Worm (Caenorhabditis elegans) whole organism, L2 larva: ENCODE data around the gene str-86.

Experiments
- C34F6.9 ChIP-seq: fragments of 150-350 bp; optimal IDR thresholded peaks from 2 replicates; lab custom pipeline; 2014; ENCODE audit warnings: missing biosample characterization, missing genetic modification characterization
- F13H6.1 ChIP-seq: sonication (generic microtip); optimal IDR thresholded peaks from 2 replicates; lab custom pipeline; 2016; ENCODE audit warnings: missing genetic modification characterization, missing compliant biosample characterization
- Y55F3AM.14 ChIP-seq: fragments of 200-800 bp; sonication (Bioruptor generic); optimal IDR thresholded peaks from 2 replicates; lab custom pipeline; 2018; ENCODE audit warnings: mild to moderate bottlenecking, missing genetic modification characterization, missing compliant biosample characterization
- ZK546.5 ChIP-seq: sonication (generic microtip); optimal IDR thresholded peaks from 2 replicates; lab custom pipeline; 2017; ENCODE audit warnings: missing biosample characterization, missing genetic modification characterization
- aly-2 ChIP-seq: fragments of 150-350 bp; optimal IDR thresholded peaks from 2 replicates; lab custom pipeline; 2014; ENCODE audit warnings: missing biosample characterization, missing genetic modification characterization
- ama-1 ChIP-seq: fragments of 150-350 bp; optimal IDR thresholded peaks from 2 replicates; lab custom pipeline; 2018; ENCODE audit warnings: inconsistent platforms
- blmp-1 ChIP-seq: sonication (generic microtip); optimal IDR thresholded peaks from 2 replicates; lab custom pipeline; 2017; ENCODE audit warnings: missing genetic modification characterization, mild to moderate bottlenecking, missing compliant biosample characterization, antibody characterized with exemption, moderate library complexity; ENCODE audit not compliant: insufficient read depth
- ceh-16 ChIP-seq: fragments of 150-350 bp; optimal IDR thresholded peaks from 2 replicates; lab custom pipeline; 2014; ENCODE audit warnings: missing biosample characterization, missing genetic modification characterization
- crh-2 ChIP-seq: sonication (generic microtip); optimal IDR thresholded peaks from 2 replicates; lab custom pipeline; 2017; ENCODE audit warnings: missing biosample characterization, missing genetic modification characterization
- dmd-4 ChIP-seq: sonication (generic microtip); optimal IDR thresholded peaks from 2 replicates; lab custom pipeline; 2017; ENCODE audit warnings: missing biosample characterization, missing genetic modification characterization
- egl-27 ChIP-seq: sonication (generic microtip); optimal IDR thresholded peaks from 3 replicates; lab custom pipeline; 2017; ENCODE audit warnings: missing biosample characterization, missing genetic modification reagents, missing genetic modification characterization
- lin-11 ChIP-seq: fragments of 150-350 bp; sonication (generic microtip); optimal IDR thresholded peaks from 2 replicates; lab custom pipeline; 2014; ENCODE audit warnings: missing biosample characterization, missing genetic modification characterization, inconsistent platforms, mixed read lengths
- lin-13 ChIP-seq: fragments of 150-350 bp; optimal IDR thresholded peaks from 2 replicates; lab custom pipeline; 2014; ENCODE audit warnings: missing biosample characterization, missing genetic modification reagents, missing genetic modification characterization
- lin-39 ChIP-seq: fragments of 150-350 bp; optimal IDR thresholded peaks from 2 replicates; lab custom pipeline; 2014; ENCODE audit warnings: missing biosample characterization, missing genetic modification reagents, missing genetic modification characterization
- lsy-2 ChIP-seq, 2 experiments: fragments of 150-350 bp in 1 of 2; sonication (generic microtip) in 1 of 2; optimal IDR thresholded peaks; 2 replicates each; lab custom pipeline; 2014 to 2017; ENCODE audit warnings: missing biosample characterization in 2 of 2, missing genetic modification characterization in 2 of 2
- mab-5 ChIP-seq: fragments of 150-350 bp; optimal IDR thresholded peaks from 2 replicates; lab custom pipeline; 2014; ENCODE audit warnings: missing biosample characterization, missing genetic modification characterization
- mbf-1 ChIP-seq: sonication (generic microtip); optimal IDR thresholded peaks from 2 replicates; lab custom pipeline; 2017; ENCODE audit warnings: missing biosample characterization, missing genetic modification characterization
- mdl-1 ChIP-seq, 2 experiments: fragments of 150-350 bp in 1 of 2; sonication (generic microtip) in 1 of 2; optimal IDR thresholded peaks; 2 replicates each; lab custom pipeline; 2017; ENCODE audit warnings: missing biosample characterization in 2 of 2, missing genetic modification characterization in 2 of 2
- nhr-11 ChIP-seq: fragments of 150-350 bp; optimal IDR thresholded peaks from 2 replicates; lab custom pipeline; 2014; ENCODE audit warnings: missing biosample characterization, missing genetic modification characterization
- nhr-12 ChIP-seq: fragments of 150-350 bp; optimal IDR thresholded peaks from 2 replicates; lab custom pipeline; 2014; ENCODE audit warnings: missing biosample characterization, missing genetic modification characterization
- nhr-129 ChIP-seq: fragments of 150-350 bp; optimal IDR thresholded peaks from 2 replicates; lab custom pipeline; 2014; ENCODE audit warnings: missing biosample characterization, missing genetic modification characterization
- nhr-21 ChIP-seq: fragments of 150-350 bp; optimal IDR thresholded peaks from 2 replicates; lab custom pipeline; 2014; ENCODE audit warnings: missing biosample characterization, missing genetic modification characterization
- nhr-23 ChIP-seq: fragments of 150-350 bp; optimal IDR thresholded peaks from 2 replicates; lab custom pipeline; 2014; ENCODE audit warnings: missing biosample characterization, missing genetic modification reagents, missing genetic modification characterization
- nhr-237 ChIP-seq: fragments of 150-350 bp; optimal IDR thresholded peaks from 2 replicates; lab custom pipeline; 2014; ENCODE audit warnings: missing biosample characterization, missing genetic modification characterization
- nhr-6 ChIP-seq: fragments of 150-350 bp; optimal IDR thresholded peaks from 2 replicates; lab custom pipeline; 2014; ENCODE audit warnings: missing biosample characterization, missing genetic modification characterization
- nhr-77 ChIP-seq: fragments of 150-350 bp; optimal IDR thresholded peaks from 2 replicates; lab custom pipeline; 2014; ENCODE audit warnings: missing biosample characterization, missing genetic modification characterization
- peb-1 ChIP-seq: fragments of 150-350 bp; optimal IDR thresholded peaks from 2 replicates; lab custom pipeline; 2014; ENCODE audit warnings: missing biosample characterization, missing genetic modification characterization
- sem-4 ChIP-seq: fragments of 150-350 bp; optimal IDR thresholded peaks from 2 replicates; lab custom pipeline; 2014; ENCODE audit warnings: missing biosample characterization, missing genetic modification reagents, missing genetic modification characterization
- sma-3 ChIP-seq: sonication (generic microtip); optimal IDR thresholded peaks from 2 replicates; lab custom pipeline; 2016; ENCODE audit warnings: missing genetic modification reagents, missing genetic modification characterization, missing compliant biosample characterization
- unc-55 ChIP-seq: fragments of 150-350 bp; sonication (generic microtip); optimal IDR thresholded peaks from 3 replicates; lab custom pipeline; 2014; ENCODE audit warnings: missing biosample characterization, missing genetic modification reagents, missing genetic modification characterization
- unc-62 ChIP-seq: fragments of 150-350 bp; optimal IDR thresholded peaks from 2 replicates; lab custom pipeline; 2014; ENCODE audit warnings: missing biosample characterization, missing genetic modification reagents, missing genetic modification characterization
- zag-1 ChIP-seq: fragments of 150-350 bp; optimal IDR thresholded peaks from 2 replicates; lab custom pipeline; 2014; ENCODE audit warnings: missing biosample characterization, missing genetic modification characterization
- ztf-1 ChIP-seq: fragments of 200-800 bp; sonication (Bioruptor generic); conservative IDR thresholded peaks from 2 replicates; pipeline ENCODE4 v1.3.6; 2022; ENCODE audit warnings: missing genetic modification characterization, missing compliant biosample characterization
- ztf-11 ChIP-seq: sonication (generic microtip); optimal IDR thresholded peaks from 2 replicates; lab custom pipeline; 2017; ENCODE audit warnings: missing biosample characterization, missing genetic modification characterization
- ztf-4 ChIP-seq: fragments of 150-350 bp; optimal IDR thresholded peaks from 2 replicates; lab custom pipeline; 2014; ENCODE audit warnings: missing biosample characterization, missing genetic modification characterization

The str-86 gene

DNA sequence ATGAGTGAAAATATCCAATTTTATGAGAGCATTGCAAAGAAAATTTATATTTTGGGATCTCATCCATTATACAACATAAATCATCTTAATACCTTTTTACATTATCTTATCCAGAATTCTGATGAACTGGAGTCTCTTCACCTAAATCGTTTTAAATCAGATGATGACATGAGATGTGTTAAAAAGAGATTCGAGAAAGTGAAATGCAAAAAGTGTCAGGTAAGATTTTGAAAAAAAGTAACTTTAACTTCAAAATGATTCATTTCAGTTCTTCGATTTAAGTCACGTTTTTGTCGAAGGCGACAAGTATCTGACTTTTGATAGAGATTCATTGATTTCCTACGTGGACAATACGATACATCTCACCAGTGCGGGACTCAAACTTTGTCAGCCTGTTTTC is 35.4 kb upstream of the str-86 start:
- no peak for TF ChIP-seq ztf-4 (tag; lab: Kevin White, UChicago)
- TF ChIP-seq lin-13, result no peak
- no peak for TF ChIP-seq nhr-21 (tag; lab: Kevin White, UChicago)
- TF ChIP-seq zag-1 (tag; lab: Kevin White, UChicago), result no peak
- no peak for TF ChIP-seq sma-3 (GFP tag; lab: Kevin White, UChicago)

- no peak for TF ChIP-seq nhr-23 (tag; lab: Kevin White, UChicago)
Measured at ce11 chrV:9016479-9016878, 33.0 kb upstream of the str-86 start, which contains the start of gene oac-40. oac-40 (plus strand) TSS chrV:9016779.

DNA sequence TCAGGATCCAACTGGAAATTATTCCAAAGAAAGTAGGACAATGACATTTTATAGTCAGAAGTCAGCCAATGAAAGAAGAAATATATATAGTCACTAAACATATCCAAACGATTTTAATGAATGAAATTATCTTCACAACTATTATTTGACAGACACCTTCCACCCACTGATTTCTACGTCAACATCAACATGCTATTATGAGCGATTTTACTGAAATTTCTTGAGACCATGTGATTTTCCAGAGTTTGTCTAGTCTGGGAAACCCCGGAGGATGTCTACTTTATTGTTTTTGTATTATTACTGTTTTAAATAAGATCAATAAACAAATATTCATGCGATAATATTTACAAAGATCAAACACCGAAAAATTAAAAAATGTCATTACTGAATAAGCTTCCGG is 32.0 kb upstream of the str-86 start, which contains the start of gene srt-18:
Gene srt-18 (minus strand): TSS at position 101 of the 400 bp plus-strand sequence.
- TF ChIP-seq sem-4 (tag; lab: Kevin White, UChicago), result no peak
- no peak for TF ChIP-seq C34F6.9 (tag; lab: Kevin White, UChicago)
- TF ChIP-seq peb-1, result no peak
- TF ChIP-seq lsy-2 (tag; optimal IDR thresholded peaks at IDR 0.05; lab: Kevin White, UChicago), result no peak
- no peak for TF ChIP-seq dmd-4 (tag; lab: Kevin White, UChicago)
- TF ChIP-seq nhr-237 (tag; lab: Kevin White, UChicago), result no peak
- no peak for TF ChIP-seq unc-55 (GFP tag; lab: Kevin White, UChicago)
- TF ChIP-seq lin-39, result no peak
- TF ChIP-seq mab-5 (tag; lab: Kevin White, UChicago), result no peak
- no peak for TF ChIP-seq nhr-21 (tag; lab: Kevin White, UChicago)

DNA sequence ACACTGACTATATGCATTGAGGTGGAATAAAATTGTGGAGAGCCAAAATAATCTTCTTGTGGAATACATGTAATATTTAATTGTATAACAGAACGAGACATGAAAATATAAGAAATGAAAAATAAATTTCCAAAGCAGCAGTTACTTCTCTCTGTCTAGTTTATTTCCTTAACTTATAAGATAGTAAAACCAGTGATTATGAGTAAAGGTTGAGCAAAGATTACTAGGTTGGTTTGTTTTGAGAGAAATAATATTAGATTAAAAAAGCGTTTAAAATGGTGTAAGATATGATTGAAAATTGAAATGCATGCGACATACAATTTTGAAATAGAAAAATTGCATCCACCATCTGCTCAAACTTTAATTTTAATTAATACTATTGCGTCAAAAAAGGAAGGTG is 30.3 kb upstream of the str-86 start, which contains the start of gene srh-201:
Gene srh-201 (minus strand): TSS at position 101 of the 400 bp plus-strand sequence.
- TF ChIP-seq mdl-1 (tag; optimal IDR thresholded peaks at IDR 0.05; lab: Kevin White, UChicago), result no peak
- TF ChIP-seq dmd-4 (tag; lab: Kevin White, UChicago), result no peak
- no peak for TF ChIP-seq lsy-2 (tag; optimal IDR thresholded peaks at IDR 0.05; lab: Kevin White, UChicago)
- TF ChIP-seq ztf-11 (tag; lab: Kevin White, UChicago), result no peak
- TF ChIP-seq F13H6.1 (tag; lab: Kevin White, UChicago), result no peak
- no peak for TF ChIP-seq ztf-1 (GFP tag; lab: Robert Waterston, UW)
- TF ChIP-seq ZK546.5 (tag; lab: Kevin White, UChicago), result no peak
- TF ChIP-seq mab-5 (tag; lab: Kevin White, UChicago), result no peak

DNA sequence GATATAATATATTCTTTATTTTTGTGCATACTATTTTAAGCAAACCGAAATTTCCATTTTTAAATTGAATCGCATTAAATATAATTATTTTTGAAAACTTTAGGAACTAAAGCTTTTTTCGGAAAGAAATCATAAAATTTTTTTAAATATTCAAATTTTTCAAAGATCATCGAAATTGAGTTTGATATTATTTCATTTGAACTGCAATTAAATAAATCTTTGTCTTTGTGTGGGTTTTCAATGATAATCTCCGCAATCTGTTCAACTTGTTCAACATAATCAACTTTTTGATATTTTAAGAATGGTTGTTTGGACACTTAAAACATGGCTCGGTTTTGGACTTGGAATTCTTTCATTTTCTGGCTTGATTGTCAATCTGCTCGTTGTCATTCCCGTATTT is 25.7 kb upstream of the str-86 start, which contains the start of gene srx-2:
Gene srx-2 (plus strand): TSS at position 301 of the 400 bp plus-strand sequence.
- TF ChIP-seq F13H6.1 (tag; lab: Kevin White, UChicago), result no peak
- TF ChIP-seq ama-1 (lab: Kevin White, UChicago), result no peak
- no peak for TF ChIP-seq peb-1
- TF ChIP-seq mbf-1, result no peak
- no peak for TF ChIP-seq ZK546.5 (tag; lab: Kevin White, UChicago)

DNA sequence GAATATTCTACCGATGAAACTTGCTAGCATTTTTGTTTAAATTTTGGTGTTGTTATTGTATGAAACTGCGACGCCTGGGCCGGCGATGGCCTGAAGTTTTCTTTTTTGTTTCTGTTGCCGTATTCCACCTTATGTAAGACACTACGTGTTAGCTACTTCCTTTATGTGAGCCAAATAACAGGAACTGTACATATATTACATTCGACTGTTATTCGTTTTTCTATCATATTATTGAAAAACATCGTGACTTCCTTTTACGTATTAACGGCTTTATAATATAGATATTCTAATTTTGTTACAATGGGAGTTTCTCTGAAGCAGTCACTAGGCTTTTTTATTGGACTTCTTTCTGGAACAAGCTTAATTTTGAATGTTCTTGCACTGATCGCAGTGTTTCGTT is 21.7 kb upstream of the str-86 start, which contains the start of gene srx-3:
Gene srx-3 (plus strand): TSS at position 301 of the 400 bp plus-strand sequence.
- no peak for TF ChIP-seq mdl-1 (tag; optimal IDR thresholded peaks at IDR 0.05; lab: Kevin White, UChicago)
- TF ChIP-seq Y55F3AM.14 (GFP tag; lab: Kevin White, UChicago), result no peak
- TF ChIP-seq unc-55 (GFP tag; lab: Kevin White, UChicago), result no peak
- no peak for TF ChIP-seq ztf-4 (tag; lab: Kevin White, UChicago)
- no peak for TF ChIP-seq nhr-77
- TF ChIP-seq, all 48 proteins: peak for 0

DNA sequence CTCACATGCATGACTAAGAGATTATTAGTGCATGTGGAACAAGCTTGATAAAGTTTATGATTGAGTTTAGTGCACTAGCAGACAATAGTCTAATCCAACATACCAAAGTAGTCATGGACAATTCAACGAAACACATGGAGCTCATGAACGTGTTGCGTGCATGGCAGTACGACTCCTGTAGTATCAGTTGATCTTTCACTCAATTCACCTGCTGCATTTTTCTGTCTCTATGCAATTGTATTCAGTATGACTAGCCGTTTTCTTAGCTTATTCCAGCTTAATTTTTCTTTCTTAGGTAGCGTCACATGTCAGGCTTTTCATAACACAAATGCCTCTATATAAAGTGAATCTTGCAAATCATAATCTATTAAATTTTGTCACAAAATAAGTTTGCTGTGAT is 19.8 kb upstream of the str-86 start, which contains the start of gene srx-1:
Gene srx-1 (plus strand): TSS at position 382 of the 400 bp plus-strand sequence.
- TF ChIP-seq unc-62 (no peak), egl-27 (tag; lab: Kevin White, UChicago) (no peak), blmp-1 (tag; lab: Kevin White, UChicago) (no peak), nhr-129 (no peak), ceh-16 (tag; lab: Kevin White, UChicago) (no peak), lin-13 (no peak), nhr-23 (tag; lab: Kevin White, UChicago) (no peak), zag-1 (tag; lab: Kevin White, UChicago) (no peak), aly-2 (tag; lab: Kevin White, UChicago) (no peak), nhr-6 (tag; lab: Kevin White, UChicago) (no peak), nhr-11 (tag; lab: Kevin White, UChicago) (no peak), ztf-11 (tag; lab: Kevin White, UChicago) (no peak), unc-55 (GFP tag; lab: Kevin White, UChicago) (no peak), nhr-12 (no peak), crh-2 (tag; lab: Kevin White, UChicago) (no peak), lin-39 (no peak), mab-5 (tag; lab: Kevin White, UChicago) (no peak), mdl-1 (tag; optimal IDR thresholded peaks at IDR 0.05; lab: Kevin White, UChicago) (no peak), lin-11 (tag; lab: Kevin White, UChicago) (no peak)
